Worm (Caenorhabditis elegans): Measurements from ENCODE around the gene C31H2.14.
A peak's percentile ranks its signal among the peaks of the same experiment; 100 is the strongest.

- TF ChIP-seq ztf-11 (tag; optimal IDR thresholded peaks at IDR 0.05) (no peak), ztf-7 (tag; optimal IDR thresholded peaks at IDR 0.05) (peak; percentile 25), nhr-11 (tag; optimal IDR thresholded peaks at IDR 0.05) (peak; percentile 90)
Measured at ce11 chrX:5165037-5165436, 17.0 kb downstream of the C31H2.14 start, which contains the start of gene mans-3.
